Worm (Caenorhabditis elegans) whole organism, late embryonic: ENCODE results near the gene srh-270.

Experiments used
- F13H6.1 ChIP-seq: sonication (generic microtip); optimal IDR thresholded peaks from 2 replicates; lab custom pipeline; 2016; ENCODE audit warnings: missing genetic modification characterization, missing compliant biosample characterization
- ama-1 ChIP-seq: fragments of 150-350 bp; optimal IDR thresholded peaks from 2 replicates; lab custom pipeline; 2014
- ceh-19 ChIP-seq: fragments of 200-800 bp; sonication (Bioruptor generic); optimal IDR thresholded peaks from 2 replicates; lab custom pipeline; 2018; ENCODE audit warnings: mild to moderate bottlenecking, missing genetic modification characterization, missing compliant biosample characterization
- elt-2 ChIP-seq: sonication (generic microtip); optimal IDR thresholded peaks from 2 replicates; lab custom pipeline; 2016; ENCODE audit warnings: missing genetic modification reagents, missing genetic modification characterization, missing compliant biosample characterization
- hlh-30 ChIP-seq: sonication (generic microtip); optimal IDR thresholded peaks from 2 replicates; lab custom pipeline; 2017; ENCODE audit warnings: antibody characterized with exemption, missing genetic modification characterization, missing compliant biosample characterization; ENCODE audit not compliant: insufficient read depth
- nfya-1 ChIP-seq: sonication (generic microtip); optimal IDR thresholded peaks from 2 replicates; lab custom pipeline; 2017; ENCODE audit warnings: missing genetic modification characterization, mild to moderate bottlenecking, missing compliant biosample characterization, antibody characterized with exemption, moderate library complexity
- nhr-11 ChIP-seq: fragments of 150-350 bp; optimal IDR thresholded peaks from 2 replicates; lab custom pipeline; 2014; ENCODE audit warnings: missing biosample characterization, missing genetic modification characterization
- pax-1 ChIP-seq: fragments of 150-350 bp; optimal IDR thresholded peaks from 2 replicates; lab custom pipeline; 2014; ENCODE audit warnings: missing biosample characterization, missing genetic modification characterization
- sox-2 ChIP-seq: fragments of 200-800 bp; sonication (Bioruptor generic); IDR thresholded peaks from 2 replicates; pipeline ENCODE4 v1.3.6; 2022; ENCODE audit warnings: missing genetic modification reagents, missing genetic modification characterization, missing compliant biosample characterization
- tbx-2 ChIP-seq: sonication (generic microtip); optimal IDR thresholded peaks from 2 replicates; lab custom pipeline; 2016; ENCODE audit warnings: missing genetic modification characterization, missing compliant biosample characterization
- unc-55 ChIP-seq: sonication (generic microtip); optimal IDR thresholded peaks from 2 replicates; lab custom pipeline; 2017; ENCODE audit warnings: missing biosample characterization, missing genetic modification reagents, missing genetic modification characterization
- unc-86 ChIP-seq: sonication (generic microtip); optimal IDR thresholded peaks from 2 replicates; lab custom pipeline; 2016; ENCODE audit warnings: missing genetic modification characterization, missing compliant biosample characterization

DNA sequence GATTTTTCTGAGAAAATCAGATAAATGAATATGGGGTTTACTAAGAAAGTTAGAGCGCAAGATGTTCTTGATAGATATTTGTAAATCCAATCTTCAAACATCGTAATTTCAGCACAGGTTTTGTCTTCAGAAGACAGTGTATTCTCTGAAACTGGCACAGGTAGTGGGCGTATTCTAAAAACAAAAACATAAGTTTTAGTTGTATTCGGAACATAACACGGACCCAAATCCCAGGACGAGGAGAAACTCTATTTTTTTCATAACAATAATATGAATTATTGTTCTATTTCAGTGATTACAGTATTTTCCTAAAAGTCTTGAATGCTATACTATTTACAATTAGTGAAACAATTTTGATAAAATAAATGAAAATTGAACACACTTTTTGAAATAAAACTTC, 24.9 kb downstream of the srh-270 start, which contains the start of gene srj-45:
- TF ChIP-seq ama-1 (no peak), nfya-1 (tag; lab: Kevin White, UChicago) (no peak), nhr-11 (tag; lab: Kevin White, UChicago) (no peak), elt-2 (tag; lab: Kevin White, UChicago) (no peak), unc-55 (GFP tag; lab: Kevin White, UChicago) (no peak), sox-2 (no peak), ceh-19 (GFP tag; lab: Kevin White, UChicago) (no peak), unc-86 (tag; lab: Kevin White, UChicago) (no peak), tbx-2 (tag; lab: Kevin White, UChicago) (no peak), F13H6.1 (tag; lab: Kevin White, UChicago) (no peak), pax-1 (tag; lab: Kevin White, UChicago) (no peak), hlh-30 (no peak)
